Worm (Caenorhabditis elegans) whole organism, L1 larva: Measurements from ENCODE around the gene hcp-1.

Experiments used
- C04F5.9 ChIP-seq: sonication (generic microtip); optimal IDR thresholded peaks from 2 replicates; lab custom pipeline; 2016; ENCODE audit warnings: missing genetic modification characterization, missing compliant biosample characterization
- C16A3.4 ChIP-seq: fragments of 150-350 bp; optimal IDR thresholded peaks from 2 replicates; lab custom pipeline; 2014; ENCODE audit warnings: missing biosample characterization, missing genetic modification characterization
- C34B4.2 ChIP-seq: sonication (generic microtip); optimal IDR thresholded peaks from 2 replicates; lab custom pipeline; 2017; ENCODE audit warnings: mild to moderate bottlenecking, missing genetic modification characterization, missing compliant biosample characterization
- Y116A8C.19 ChIP-seq: sonication (generic microtip); optimal IDR thresholded peaks from 2 replicates; lab custom pipeline; 2016; ENCODE audit warnings: missing compliant biosample characterization, missing genetic modification characterization, borderline replicate concordance
- aha-1 ChIP-seq: fragments of 150-350 bp; optimal IDR thresholded peaks from 2 replicates; lab custom pipeline; 2014; ENCODE audit warnings: missing biosample characterization, missing genetic modification characterization
- alr-1 ChIP-seq: fragments of 200-800 bp; sonication (Bioruptor generic); optimal IDR thresholded peaks from 2 replicates; lab custom pipeline; 2018; ENCODE audit warnings: borderline replicate concordance, mild to moderate bottlenecking, missing genetic modification characterization, missing compliant biosample characterization
- ama-1 ChIP-seq: fragments of 150-350 bp; optimal IDR thresholded peaks from 2 replicates; lab custom pipeline; 2014
- ceh-63 ChIP-seq: fragments of 200-800 bp; sonication (Bioruptor generic); optimal IDR thresholded peaks from 2 replicates; lab custom pipeline; 2018; ENCODE audit warnings: mild to moderate bottlenecking, missing genetic modification characterization, missing compliant biosample characterization
- ceh-8 ChIP-seq: fragments of 200-800 bp; sonication (Bioruptor generic); optimal IDR thresholded peaks from 2 replicates; lab custom pipeline; 2018; ENCODE audit warnings: mild to moderate bottlenecking, missing genetic modification characterization, moderate library complexity, missing compliant biosample characterization
- ceh-82 ChIP-seq, 3 experiments: fragments of 150-350 bp in 1 of 3; sonication (generic microtip) in 2 of 3; optimal IDR thresholded peaks; 2 replicates each; lab custom pipeline; 2014 to 2017; ENCODE audit warnings: missing biosample characterization in 3 of 3, missing genetic modification characterization in 3 of 3
- ceh-88 ChIP-seq: fragments of 200-800 bp; sonication (Bioruptor generic); IDR thresholded peaks from 2 replicates; pipeline ENCODE4 v1.3.6; 2022; ENCODE audit warnings: missing genetic modification characterization, missing compliant biosample characterization
- ces-1 ChIP-seq: fragments of 150-350 bp; optimal IDR thresholded peaks from 2 replicates; lab custom pipeline; 2014; ENCODE audit warnings: missing biosample characterization, missing genetic modification reagents, missing genetic modification characterization
- dpl-1 ChIP-seq, 3 experiments: fragments of 150-350 bp in 2 of 3; sonication (generic microtip) in 1 of 3; optimal IDR thresholded peaks; 2 replicates each; lab custom pipeline; 2014 to 2017; ENCODE audit warnings: missing biosample characterization in 3 of 3, missing genetic modification characterization in 3 of 3, missing genetic modification reagents in 3 of 3
- efl-1 ChIP-seq, 4 experiments: fragments of 150-350 bp; optimal IDR thresholded peaks in 3 of 4; peaks in 1 of 4; 1 replicate in 1 of 4; 2 replicates in 3 of 4; lab custom pipeline; 2014; ENCODE audit warnings: missing biosample characterization in 2 of 4, missing genetic modification characterization in 2 of 4, missing genetic modification reagents in 2 of 4
- efl-3 ChIP-seq: fragments of 200-800 bp; sonication (Bioruptor generic); optimal IDR thresholded peaks from 2 replicates; lab custom pipeline; 2018; ENCODE audit warnings: mild to moderate bottlenecking, missing genetic modification characterization, missing compliant biosample characterization
- egl-27 ChIP-seq, 2 experiments: fragments of 150-350 bp in 1 of 2; sonication (generic microtip); optimal IDR thresholded peaks; 3 replicates each; lab custom pipeline; 2017 to 2018; ENCODE audit warnings: missing biosample characterization in 2 of 2, missing genetic modification characterization in 2 of 2, missing genetic modification reagents in 2 of 2
- elt-2 ChIP-seq: sonication (generic microtip); optimal IDR thresholded peaks from 2 replicates; lab custom pipeline; 2016; ENCODE audit warnings: missing genetic modification characterization, mild to moderate bottlenecking, inconsistent platforms, missing compliant biosample characterization, missing genetic modification reagents
- ets-5 ChIP-seq: fragments of 200-800 bp; sonication (Bioruptor generic); IDR thresholded peaks from 2 replicates; pipeline ENCODE4 v1.3.6; 2022; ENCODE audit warnings: missing genetic modification characterization, missing compliant biosample characterization
- fkh-10 ChIP-seq: sonication (generic microtip); optimal IDR thresholded peaks from 2 replicates; lab custom pipeline; 2017; ENCODE audit warnings: missing biosample characterization, missing genetic modification reagents, missing genetic modification characterization
- grh-1 ChIP-seq: fragments of 200-800 bp; sonication (Bioruptor generic); IDR thresholded peaks from 2 replicates; pipeline ENCODE4 v1.3.6; 2022; ENCODE audit warnings: missing genetic modification reagents, missing genetic modification characterization, missing compliant biosample characterization
- hlh-17 ChIP-seq: fragments of 200-800 bp; sonication (Bioruptor generic); optimal IDR thresholded peaks from 2 replicates; lab custom pipeline; 2018; ENCODE audit warnings: missing genetic modification characterization, mild to moderate bottlenecking, missing compliant biosample characterization, moderate library complexity, borderline replicate concordance
- lin-14 ChIP-seq: fragments of 200-800 bp; sonication (Bioruptor generic); optimal IDR thresholded peaks from 2 replicates; lab custom pipeline; 2018; ENCODE audit warnings: mild to moderate bottlenecking, missing genetic modification characterization, moderate library complexity, missing compliant biosample characterization
- lin-15B ChIP-seq: fragments of 150-350 bp; sonication (generic microtip); optimal IDR thresholded peaks from 3 replicates; lab custom pipeline; 2014; ENCODE audit warnings: missing biosample characterization, missing genetic modification characterization
- lin-35 ChIP-seq, 2 experiments: fragments of 150-350 bp; optimal IDR thresholded peaks; 2 replicates each; lab custom pipeline; 2014; ENCODE audit warnings: missing biosample characterization in 2 of 2, missing genetic modification characterization in 2 of 2, missing genetic modification reagents in 2 of 2
- lsy-2 ChIP-seq, 2 experiments: fragments of 150-350 bp; optimal IDR thresholded peaks; 2 replicates each; lab custom pipeline; 2014; ENCODE audit warnings: missing biosample characterization in 2 of 2, missing genetic modification characterization in 2 of 2
- mab-9 ChIP-seq: fragments of 200-800 bp; sonication (Bioruptor generic); IDR thresholded peaks from 2 replicates; pipeline ENCODE4 v1.3.6; 2022; ENCODE audit warnings: missing genetic modification reagents, missing genetic modification characterization, missing compliant biosample characterization
- mdl-1 ChIP-seq, 2 experiments: fragments of 150-350 bp; optimal IDR thresholded peaks; 2 replicates each; lab custom pipeline; 2014 to 2017; ENCODE audit warnings: missing biosample characterization in 2 of 2, missing genetic modification characterization in 2 of 2, inconsistent platforms in 1 of 2
- mep-1 ChIP-seq: fragments of 150-350 bp; optimal IDR thresholded peaks from 2 replicates; lab custom pipeline; 2014; ENCODE audit warnings: missing biosample characterization, missing genetic modification characterization
- nhr-12 ChIP-seq: sonication (generic microtip); optimal IDR thresholded peaks from 2 replicates; lab custom pipeline; 2017; ENCODE audit warnings: missing biosample characterization, missing genetic modification characterization
- nhr-20 ChIP-seq: sonication (generic microtip); optimal IDR thresholded peaks from 2 replicates; lab custom pipeline; 2016; ENCODE audit warnings: mild to moderate bottlenecking, missing genetic modification characterization, missing compliant biosample characterization
- nhr-237 ChIP-seq: fragments of 150-350 bp; optimal IDR thresholded peaks from 2 replicates; lab custom pipeline; 2014; ENCODE audit warnings: missing biosample characterization, missing genetic modification characterization
- nhr-28 ChIP-seq: fragments of 150-350 bp; optimal IDR thresholded peaks from 2 replicates; lab custom pipeline; 2014; ENCODE audit warnings: missing biosample characterization, missing genetic modification characterization
- nhr-71 ChIP-seq: sonication (generic microtip); optimal IDR thresholded peaks from 2 replicates; lab custom pipeline; 2016; ENCODE audit warnings: mild to moderate bottlenecking, missing genetic modification characterization, moderate library complexity, missing compliant biosample characterization
- nhr-77 ChIP-seq: fragments of 150-350 bp; optimal IDR thresholded peaks from 2 replicates; lab custom pipeline; 2014; ENCODE audit warnings: missing biosample characterization, missing genetic modification characterization
- nhr-84 ChIP-seq: sonication (generic microtip); optimal IDR thresholded peaks from 2 replicates; lab custom pipeline; 2017; ENCODE audit warnings: missing biosample characterization, missing genetic modification characterization
- nhr-85 ChIP-seq: sonication (generic microtip); peaks from one replicate; lab custom pipeline; 2016; ENCODE audit warnings: missing genetic modification characterization, inconsistent platforms, missing compliant biosample characterization
- nhr-90 ChIP-seq: sonication (generic microtip); optimal IDR thresholded peaks from 2 replicates; lab custom pipeline; 2016; ENCODE audit warnings: mild to moderate bottlenecking, missing genetic modification characterization, missing compliant biosample characterization; ENCODE audit not compliant: poor library complexity
- pag-3 ChIP-seq: sonication (generic microtip); optimal IDR thresholded peaks from 2 replicates; lab custom pipeline; 2017; ENCODE audit warnings: missing genetic modification characterization, mild to moderate bottlenecking, missing compliant biosample characterization, antibody characterized with exemption, borderline replicate concordance; ENCODE audit not compliant: insufficient read depth
- pax-3 ChIP-seq: fragments of 200-800 bp; sonication (Bioruptor generic); optimal IDR thresholded peaks from 2 replicates; lab custom pipeline; 2018; ENCODE audit warnings: mild to moderate bottlenecking, missing genetic modification characterization, moderate library complexity, missing compliant biosample characterization
- skn-1 ChIP-seq: fragments of 150-350 bp; optimal IDR thresholded peaks from 2 replicates; lab custom pipeline; 2014; ENCODE audit warnings: missing biosample characterization, missing genetic modification characterization
- snu-23 ChIP-seq: sonication (generic microtip); optimal IDR thresholded peaks from 2 replicates; lab custom pipeline; 2016; ENCODE audit warnings: missing genetic modification characterization, missing compliant biosample characterization
- sox-4 ChIP-seq: sonication (generic microtip); optimal IDR thresholded peaks from 2 replicates; lab custom pipeline; 2016; ENCODE audit warnings: missing genetic modification characterization, missing compliant biosample characterization
- sptf-1 ChIP-seq: fragments of 150-350 bp; optimal IDR thresholded peaks from 2 replicates; lab custom pipeline; 2014; ENCODE audit warnings: missing biosample characterization, missing genetic modification characterization
- swsn-7 ChIP-seq: sonication (generic microtip); optimal IDR thresholded peaks from 2 replicates; lab custom pipeline; 2016; ENCODE audit warnings: missing genetic modification characterization, missing compliant biosample characterization
- tbx-2 ChIP-seq: sonication (generic microtip); optimal IDR thresholded peaks from 2 replicates; lab custom pipeline; 2016; ENCODE audit warnings: missing genetic modification characterization, missing compliant biosample characterization
- tlp-1 ChIP-seq: fragments of 150-350 bp; optimal IDR thresholded peaks from 2 replicates; lab custom pipeline; 2014; ENCODE audit warnings: missing biosample characterization, missing genetic modification characterization
- unc-30 ChIP-seq: sonication (generic microtip); optimal IDR thresholded peaks from 2 replicates; lab custom pipeline; 2017; ENCODE audit warnings: missing biosample characterization, missing genetic modification characterization
- unc-86 ChIP-seq: sonication (generic microtip); optimal IDR thresholded peaks from 2 replicates; lab custom pipeline; 2016; ENCODE audit warnings: missing genetic modification characterization, missing compliant biosample characterization
- unc-98 ChIP-seq: fragments of 200-800 bp; sonication (Bioruptor generic); IDR thresholded peaks from 2 replicates; pipeline ENCODE4 v1.3.6; 2022; ENCODE audit warnings: missing genetic modification characterization, missing compliant biosample characterization
- vab-15 ChIP-seq: sonication (generic microtip); optimal IDR thresholded peaks from 2 replicates; lab custom pipeline; 2017; ENCODE audit warnings: missing genotype, mild to moderate bottlenecking, missing genetic modification characterization, missing compliant biosample characterization
- xbp-1 ChIP-seq: sonication (generic microtip); optimal IDR thresholded peaks from 2 replicates; lab custom pipeline; 2016; ENCODE audit warnings: missing genetic modification characterization, missing compliant biosample characterization
- ztf-11 ChIP-seq, 2 experiments: sonication (generic microtip); optimal IDR thresholded peaks; 2 replicates each; lab custom pipeline; 2016 to 2017; ENCODE audit warnings: missing genetic modification characterization in 2 of 2, missing biosample characterization in 1 of 2, missing compliant biosample characterization in 1 of 2
- ztf-4 ChIP-seq: fragments of 150-350 bp; optimal IDR thresholded peaks from 2 replicates; lab custom pipeline; 2014; ENCODE audit warnings: missing biosample characterization, missing genetic modification characterization

Gene hcp-1

ce11 chrV:6630769-6631168 is 36.8 kb downstream of the hcp-1 start:
- TF ChIP-seq nhr-237 (no peak), ceh-82 (tag; optimal IDR thresholded peaks at IDR 0.05; lab: Kevin White, UChicago) (no peak), ceh-63 (GFP tag; lab: Kevin White, UChicago) (no peak), efl-3 (GFP tag; lab: Kevin White, UChicago) (no peak), nhr-85 (tag; lab: Kevin White, UChicago) (no peak), nhr-77 (tag; lab: Kevin White, UChicago) (no peak), lsy-2 (tag; optimal IDR thresholded peaks at IDR 0.05; lab: Kevin White, UChicago) (peak in 1 of 2 experiments; percentile 14), elt-2 (no peak), ets-5 (no peak), grh-1 (GFP tag; lab: Robert Waterston, UW) (no peak), tlp-1 (tag; lab: Kevin White, UChicago) (no peak), C16A3.4 (tag; lab: Kevin White, UChicago) (no peak), ztf-4 (peak; percentile 40), nhr-28 (no peak), C34B4.2 (tag; lab: Kevin White, UChicago) (no peak), pag-3 (tag; lab: Kevin White, UChicago) (no peak), egl-27 (tag; optimal IDR thresholded peaks at IDR 0.05; lab: Kevin White, UChicago) (no peak), mdl-1 (tag; optimal IDR thresholded peaks at IDR 0.05; lab: Kevin White, UChicago) (no peak), tbx-2 (tag; lab: Kevin White, UChicago) (no peak), ztf-11 (tag; optimal IDR thresholded peaks at IDR 0.05; lab: Kevin White, UChicago) (no peak), nhr-90 (no peak), lin-14 (GFP tag; lab: Kevin White, UChicago) (peak; percentile 49), unc-86 (no peak), sptf-1 (tag; lab: Kevin White, UChicago) (no peak), nhr-12 (tag; lab: Kevin White, UChicago) (no peak), fkh-10 (GFP tag; lab: Kevin White, UChicago) (no peak), snu-23 (GFP tag; lab: Kevin White, UChicago) (no peak), xbp-1 (tag; lab: Kevin White, UChicago) (peak; percentile 21), Y116A8C.19 (tag; lab: Kevin White, UChicago) (no peak), dpl-1 (GFP tag; optimal IDR thresholded peaks at IDR 0.05; lab: Kevin White, UChicago) (no peak), nhr-84 (tag; lab: Kevin White, UChicago) (no peak), unc-30 (no peak), ceh-8 (GFP tag; lab: Kevin White, UChicago) (peak; percentile 84), vab-15 (tag; lab: Kevin White, UChicago) (no peak), hlh-17 (GFP tag; lab: Kevin White, UChicago) (no peak), pax-3 (tag; lab: Kevin White, UChicago) (peak; percentile 61), mep-1 (tag; lab: Kevin White, UChicago) (peak; percentile 10), ceh-88 (GFP tag; lab: Robert Waterston, UW) (no peak), aha-1 (tag; lab: Kevin White, UChicago) (no peak), lin-35 (GFP tag; optimal IDR thresholded peaks at IDR 0.05; lab: Kevin White, UChicago) (no peak), C04F5.9 (tag; lab: Kevin White, UChicago) (no peak), skn-1 (no peak), mab-9 (0 out of 2 replicates have a peak, but pooled peaks have one; percentile 22), unc-98 (GFP tag; lab: Robert Waterston, UW) (no peak), efl-1 (optimal IDR thresholded peaks at IDR 0.05; lab: Kevin White, UChicago) (no peak), efl-1 (GFP tag; optimal IDR thresholded peaks at IDR 0.05 in 1 of 2; lab: Kevin White, UChicago) (no peak), lin-15B (tag; lab: Kevin White, UChicago) (no peak), nhr-20 (tag; lab: Kevin White, UChicago) (peak; percentile 61), ama-1 (no peak), swsn-7 (tag; lab: Kevin White, UChicago) (peak; percentile 52), nhr-71 (peak; percentile 88), sox-4 (tag; lab: Kevin White, UChicago) (peak; percentile 93), alr-1 (tag; lab: Kevin White, UChicago) (no peak), ces-1 (no peak)
